Fruit fly (Drosophila melanogaster) whole organism, embryonic: ENCODE results near the gene CG12592.

Experiments used
- Adf1 ChIP-seq: fragments of 200-800 bp; sonication (Bioruptor generic); IDR thresholded peaks from 2 replicates; pipeline ENCODE4 v1.3.6; 2022; ENCODE audit warnings: missing biosample characterization, missing genetic modification characterization
- BtbVII ChIP-seq: fragments of 200-800 bp; sonication (Bioruptor generic); optimal IDR thresholded peaks from 3 replicates; lab custom pipeline; 2017; ENCODE audit warnings: missing biosample characterization, mild to moderate bottlenecking, missing genetic modification characterization
- CG10431 ChIP-seq: fragments of 200-800 bp; sonication (Bioruptor generic); optimal IDR thresholded peaks from 3 replicates; lab custom pipeline; 2018; ENCODE audit warnings: missing biosample characterization, mild to moderate bottlenecking, missing genetic modification characterization
- CG11085 ChIP-seq: fragments of 200-800 bp; sonication (Bioruptor generic); IDR thresholded peaks from 2 replicates; pipeline ENCODE4 v1.3.6; 2022; ENCODE audit warnings: missing biosample characterization, missing genetic modification characterization
- CG11504 ChIP-seq: fragments of 200-800 bp; sonication (Bioruptor generic); optimal IDR thresholded peaks from 3 replicates; lab custom pipeline; 2019; ENCODE audit warnings: missing biosample characterization, mild to moderate bottlenecking, missing genetic modification characterization, moderate library complexity
- CG12071 ChIP-seq: fragments of 200-800 bp; sonication (Bioruptor generic); optimal IDR thresholded peaks from 3 replicates; lab custom pipeline; 2018; ENCODE audit warnings: missing biosample characterization, mild to moderate bottlenecking, missing genetic modification characterization
- CG14014 ChIP-seq: fragments of 200-800 bp; sonication (Bioruptor generic); IDR thresholded peaks from 2 replicates; pipeline ENCODE4 v1.3.6; 2022; ENCODE audit warnings: missing biosample characterization, missing genetic modification characterization
- CG14667 ChIP-seq: fragments of 200-800 bp; sonication (Bioruptor generic); IDR thresholded peaks from 2 replicates; pipeline ENCODE4 v1.3.6; 2022; ENCODE audit warnings: missing biosample characterization, missing genetic modification characterization
- CG16813 ChIP-seq: fragments of 200-800 bp; sonication (Bioruptor generic); IDR thresholded peaks from 3 replicates; pipeline ENCODE4 v1.3.6; 2022; ENCODE audit warnings: missing biosample characterization, missing genetic modification characterization; ENCODE audit not compliant: partially characterized antibody
- CG2199 ChIP-seq: fragments of 200-800 bp; sonication (Bioruptor generic); IDR thresholded peaks from 3 replicates; pipeline ENCODE4 v1.3.6; 2022; ENCODE audit warnings: missing biosample characterization, missing genetic modification characterization
- CG30403 ChIP-seq: fragments of 200-800 bp; sonication (Bioruptor generic); optimal IDR thresholded peaks from 3 replicates; lab custom pipeline; 2016; ENCODE audit warnings: missing biosample characterization, missing genetic modification characterization
- CG31441 ChIP-seq: fragments of 200-800 bp; sonication (Bioruptor generic); IDR thresholded peaks from 2 replicates; pipeline ENCODE4 v1.3.6; 2022; ENCODE audit warnings: missing biosample characterization, missing genetic modification characterization
- CG3726 ChIP-seq: fragments of 200-800 bp; sonication (Bioruptor generic); IDR thresholded peaks from 3 replicates; pipeline ENCODE4, ENCODE4 v1.3.6; 2022; ENCODE audit warnings: missing biosample characterization, missing genetic modification characterization
- CG42726 ChIP-seq: fragments of 200-800 bp; sonication (Bioruptor generic); IDR thresholded peaks from 2 replicates; pipeline ENCODE4 v1.3.6; 2022; ENCODE audit warnings: missing biosample characterization, missing genetic modification characterization; ENCODE audit not compliant: partially characterized antibody
- CG4282 ChIP-seq: fragments of 200-800 bp; sonication (Bioruptor generic); optimal IDR thresholded peaks from 2 replicates; lab custom pipeline; 2016; ENCODE audit warnings: missing biosample characterization, missing genetic modification characterization
- CG4360 ChIP-seq: fragments of 200-800 bp; sonication (Bioruptor generic); IDR thresholded peaks from 2 replicates; pipeline ENCODE4 v1.3.6; 2022; ENCODE audit warnings: missing biosample characterization, missing genetic modification characterization
- CG6813 ChIP-seq: fragments of 200-800 bp; sonication (Bioruptor generic); optimal IDR thresholded peaks from 2 replicates; lab custom pipeline; 2017; ENCODE audit warnings: missing biosample characterization, missing genetic modification characterization, mild to moderate bottlenecking, moderate library complexity, missing genetic modification reagents
- CG7987 ChIP-seq: fragments of 200-800 bp; sonication (Bioruptor generic); optimal IDR thresholded peaks from 2 replicates; lab custom pipeline; 2018; ENCODE audit warnings: missing biosample characterization, mild to moderate bottlenecking, missing genetic modification characterization, moderate library complexity
- CG8359 ChIP-seq: fragments of 200-800 bp; sonication (Bioruptor generic); optimal IDR thresholded peaks from 2 replicates; lab custom pipeline; 2017; ENCODE audit warnings: missing biosample characterization, mild to moderate bottlenecking, missing genetic modification characterization, borderline replicate concordance
- Camta ChIP-seq: fragments of 200-800 bp; sonication (Bioruptor generic); optimal IDR thresholded peaks from 2 replicates; lab custom pipeline; 2016; ENCODE audit warnings: missing biosample characterization, missing genetic modification characterization
- Dbx ChIP-seq: fragments of 200-800 bp; sonication (Bioruptor generic); IDR thresholded peaks from 3 replicates; pipeline ENCODE4 v1.3.6; 2022; ENCODE audit warnings: missing biosample characterization, missing genetic modification characterization
- Deaf1 ChIP-seq: fragments of 200-800 bp; optimal IDR thresholded peaks from 3 replicates; lab custom pipeline; 2019; ENCODE audit warnings: missing biosample characterization, mild to moderate bottlenecking, missing genetic modification characterization, moderate library complexity
- Dll ChIP-seq: fragments of 200-800 bp; sonication (Bioruptor generic); IDR thresholded peaks from 4 replicates; pipeline ENCODE4 v1.3.6; 2022; ENCODE audit warnings: missing biosample characterization, missing genetic modification characterization; ENCODE audit not compliant: partially characterized antibody
- Drgx ChIP-seq: fragments of 200-800 bp; sonication (Bioruptor generic); IDR thresholded peaks from 2 replicates; pipeline ENCODE4 v1.3.6; 2022; ENCODE audit warnings: missing biosample characterization, missing genetic modification characterization
- Fer3 ChIP-seq: fragments of 200-800 bp; sonication (Bioruptor generic); optimal IDR thresholded peaks from 2 replicates; lab custom pipeline; 2018; ENCODE audit warnings: missing biosample characterization, mild to moderate bottlenecking, missing genetic modification characterization, moderate library complexity
- Hey ChIP-seq: fragments of 200-800 bp; sonication (Bioruptor generic); optimal IDR thresholded peaks from 3 replicates; lab custom pipeline; 2018; ENCODE audit warnings: missing biosample characterization, mild to moderate bottlenecking, missing genetic modification characterization
- Hr3 ChIP-seq: fragments of 200-800 bp; sonication (Bioruptor generic); optimal IDR thresholded peaks from 3 replicates; lab custom pipeline; 2016; ENCODE audit warnings: missing biosample characterization, missing genetic modification characterization
- Kr ChIP-seq: fragments of 200-800 bp; sonication (Bioruptor generic); optimal IDR thresholded peaks from 2 replicates; lab custom pipeline; 2017; ENCODE audit warnings: missing biosample characterization, mild to moderate bottlenecking, missing genetic modification characterization
- Lhr ChIP-seq: fragments of 200-800 bp; sonication (Bioruptor generic); optimal IDR thresholded peaks from 3 replicates; lab custom pipeline; 2017; ENCODE audit warnings: mild to moderate bottlenecking, missing biosample characterization, missing genetic modification reagents, missing genetic modification characterization
- Lim3 ChIP-seq: fragments of 200-800 bp; sonication (Bioruptor generic); IDR thresholded peaks from 2 replicates; pipeline ENCODE4 v1.3.6; 2022; ENCODE audit warnings: missing biosample characterization, missing genetic modification characterization
- NC2β ChIP-seq: fragments of 200-800 bp; sonication (Bioruptor generic); optimal IDR thresholded peaks from 2 replicates; lab custom pipeline; 2016; ENCODE audit warnings: missing biosample characterization, missing genetic modification characterization
- NfI ChIP-seq: fragments of 200-800 bp; sonication (Bioruptor generic); optimal IDR thresholded peaks from 3 replicates; lab custom pipeline; 2018; ENCODE audit warnings: missing biosample characterization, mild to moderate bottlenecking, missing genetic modification characterization, moderate library complexity
- Poxn ChIP-seq: fragments of 200-800 bp; sonication (Bioruptor generic); IDR thresholded peaks from 2 replicates; pipeline ENCODE4 v1.3.6; 2022; ENCODE audit warnings: missing biosample characterization, missing genetic modification characterization
- Tbp ChIP-seq: fragments of >200 bp; optimal IDR thresholded peaks from 2 replicates; lab custom pipeline; 2018; ENCODE audit warnings: missing biosample characterization, missing genetic modification characterization
- cato ChIP-seq: fragments of 200-800 bp; sonication (Bioruptor generic); optimal IDR thresholded peaks from 2 replicates; lab custom pipeline; 2016; ENCODE audit warnings: missing biosample characterization, missing genetic modification characterization, borderline replicate concordance
- chif ChIP-seq, 2 experiments: fragments of 200-800 bp; sonication (Bioruptor generic); optimal IDR thresholded peaks; 3 replicates each; lab custom pipeline; 2016; ENCODE audit warnings: missing biosample characterization in 2 of 2, missing genetic modification characterization in 2 of 2
- cwo ChIP-seq: fragments of 200-800 bp; sonication (Bioruptor generic); optimal IDR thresholded peaks from 3 replicates; lab custom pipeline; 2017; ENCODE audit warnings: missing biosample characterization, missing genetic modification characterization, mild to moderate bottlenecking, moderate library complexity, missing genetic modification reagents
- dpn ChIP-seq, 2 experiments: fragments of 200-800 bp; sonication (Bioruptor generic); optimal IDR thresholded peaks; 3 replicates each; lab custom pipeline; 2016; ENCODE audit warnings: missing biosample characterization in 2 of 2, missing genetic modification characterization in 2 of 2
- en ChIP-seq: fragments of 200-800 bp; sonication (Bioruptor generic); optimal IDR thresholded peaks from 2 replicates; lab custom pipeline; 2016; ENCODE audit warnings: missing biosample characterization, missing genetic modification characterization
- eve ChIP-seq, 2 experiments: fragments of >200 bp; optimal IDR thresholded peaks; 2 replicates each; lab custom pipeline; 2017; ENCODE audit warnings: missing biosample characterization in 2 of 2, missing genetic modification characterization in 2 of 2
- fu2 ChIP-seq: fragments of 200-800 bp; sonication (Bioruptor generic); optimal IDR thresholded peaks from 2 replicates; lab custom pipeline; 2016; ENCODE audit warnings: missing biosample characterization, missing genetic modification characterization
- grn ChIP-seq: fragments of 200-800 bp; sonication (Bioruptor generic); optimal IDR thresholded peaks from 3 replicates; lab custom pipeline; 2017; ENCODE audit warnings: missing biosample characterization, missing genetic modification characterization
- kah ChIP-seq: fragments of 200-800 bp; sonication (Bioruptor generic); optimal IDR thresholded peaks from 2 replicates; lab custom pipeline; 2018; ENCODE audit warnings: missing biosample characterization, mild to moderate bottlenecking, missing genetic modification characterization
- kni ChIP-seq: fragments of 200-800 bp; sonication (Bioruptor generic); optimal IDR thresholded peaks from 3 replicates; lab custom pipeline; 2017; ENCODE audit warnings: mild to moderate bottlenecking, missing biosample characterization, missing genetic modification reagents, missing genetic modification characterization
- nom ChIP-seq: fragments of 200-800 bp; sonication (Bioruptor generic); optimal IDR thresholded peaks from 2 replicates; lab custom pipeline; 2017; ENCODE audit warnings: missing biosample characterization, missing genetic modification characterization, mild to moderate bottlenecking, moderate library complexity, missing genetic modification reagents
- pita ChIP-seq: fragments of 200-800 bp; sonication (Bioruptor generic); optimal IDR thresholded peaks from 2 replicates; lab custom pipeline; 2017; ENCODE audit warnings: missing biosample characterization, mild to moderate bottlenecking, missing genetic modification characterization
- ro ChIP-seq: fragments of 200-800 bp; sonication (Bioruptor generic); IDR thresholded peaks from 2 replicates; pipeline ENCODE4 v1.3.6; 2022; ENCODE audit warnings: missing biosample characterization, missing genetic modification characterization
- sna ChIP-seq: fragments of 200-800 bp; sonication (Bioruptor generic); IDR thresholded peaks from 2 replicates; pipeline ENCODE4 v1.3.6; 2022; ENCODE audit warnings: missing biosample characterization, missing genetic modification characterization; ENCODE audit not compliant: partially characterized antibody
- stc ChIP-seq: fragments of 200-800 bp; sonication (Bioruptor generic); IDR thresholded peaks from 2 replicates; pipeline ENCODE4 v1.3.6; 2022; ENCODE audit warnings: missing biosample characterization, missing genetic modification characterization
- ttk ChIP-seq: fragments of 200-800 bp; sonication (Bioruptor generic); IDR thresholded peaks from 2 replicates; pipeline ENCODE4 v2.1.2; 2022; ENCODE audit warnings: missing biosample characterization, missing genetic modification characterization
- tup ChIP-seq: fragments of 200-800 bp; sonication (Bioruptor generic); optimal IDR thresholded peaks from 2 replicates; lab custom pipeline; 2016; ENCODE audit warnings: missing biosample characterization, mild to moderate bottlenecking, missing genetic modification characterization, moderate library complexity
- wor ChIP-seq: fragments of 200-800 bp; sonication (Bioruptor generic); IDR thresholded peaks from 2 replicates; pipeline ENCODE4 v1.3.6; 2022; ENCODE audit warnings: missing biosample characterization, missing genetic modification characterization

The CG12592 gene

dm6 chr3R:10357364-10357676 is 19.2 kb downstream of the CG12592 start (continued):
- no peak for TF ChIP-seq cato
- TF ChIP-seq Lim3 (GFP tag; lab: Robert Waterston, UW): no peak
- no peak for TF ChIP-seq CG14667 (GFP tag; lab: Robert Waterston, UW)
- TF ChIP-seq CG14014 (GFP tag; lab: Robert Waterston, UW): no peak
- no peak for TF ChIP-seq tup (GFP tag; lab: Kevin White, UChicago)
- peak; percentile 15 for TF ChIP-seq nom (GFP tag; lab: Kevin White, UChicago)
- no peak for TF ChIP-seq CG30403 (GFP tag; lab: Kevin White, UChicago)
- no peak for TF ChIP-seq Lhr (GFP tag; lab: Kevin White, UChicago)
- no peak for TF ChIP-seq grn (GFP tag; lab: Kevin White, UChicago)
- TF ChIP-seq CG2199 (GFP tag; lab: Robert Waterston, UW): 0 out of 3 replicates have a peak, but pooled peaks have one; percentile 81
- no peak for TF ChIP-seq cwo (GFP tag; lab: Kevin White, UChicago)
- no peak for TF ChIP-seq BtbVII (GFP tag; lab: Kevin White, UChicago)
- no peak for TF ChIP-seq dpn (GFP tag; optimal IDR thresholded peaks at IDR 0.05; lab: Kevin White, UChicago)
- no peak for TF ChIP-seq en (GFP tag; lab: Kevin White, UChicago)
- TF ChIP-seq NfI (GFP tag; lab: Kevin White, UChicago): no peak
- no peak for TF ChIP-seq chif (GFP tag; optimal IDR thresholded peaks at IDR 0.05; lab: Kevin White, UChicago)
- no peak for TF ChIP-seq Deaf1 (tag; lab: Kevin White, UChicago)
- TF ChIP-seq Dll (GFP tag; lab: Robert Waterston, UW): no peak
- peak; percentile 94 for TF ChIP-seq CG10431 (GFP tag; lab: Kevin White, UChicago)
- TF ChIP-seq NC2β: no peak
- TF ChIP-seq sna (GFP tag; lab: Robert Waterston, UW): no peak
- TF ChIP-seq Hr3 (GFP tag; lab: Kevin White, UChicago): no peak
- TF ChIP-seq Kr: no peak
- peak; percentile 90 for TF ChIP-seq CG11504
- TF ChIP-seq CG7987 (GFP tag; lab: Kevin White, UChicago): no peak
- no peak for TF ChIP-seq eve (GFP tag; optimal IDR thresholded peaks at IDR 0.05; lab: Kevin White, UChicago)
- no peak for TF ChIP-seq Poxn
- no peak for TF ChIP-seq CG4282 (GFP tag; lab: Kevin White, UChicago)
- no peak for TF ChIP-seq fu2
- TF ChIP-seq CG3726 (GFP tag; lab: Robert Waterston, UW): no peak
- TF ChIP-seq CG31441 (GFP tag; lab: Robert Waterston, UW): no peak
- no peak for TF ChIP-seq Camta (GFP tag; lab: Kevin White, UChicago)
- no peak for TF ChIP-seq Hey
- TF ChIP-seq CG42726 (GFP tag; lab: Robert Waterston, UW): no peak
- TF ChIP-seq Tbp: no peak
- TF ChIP-seq CG6813 (GFP tag; lab: Kevin White, UChicago): no peak
- peak; percentile 47 for TF ChIP-seq pita (GFP tag; lab: Kevin White, UChicago)
- TF ChIP-seq ttk: no peak
- TF ChIP-seq Drgx (GFP tag; lab: Robert Waterston, UW): no peak
- TF ChIP-seq kah (GFP tag; lab: Kevin White, UChicago): no peak
- peak; percentile 43 for TF ChIP-seq kni (GFP tag; lab: Kevin White, UChicago)
- TF ChIP-seq CG16813 (GFP tag; lab: Robert Waterston, UW): no peak
- TF ChIP-seq CG4360 (GFP tag; lab: Robert Waterston, UW): peak; percentile 99
- no peak for TF ChIP-seq Dbx (GFP tag; lab: Robert Waterston, UW)
- no peak for TF ChIP-seq CG12071 (GFP tag; lab: Kevin White, UChicago)
- TF ChIP-seq Fer3 (tag; lab: Kevin White, UChicago): no peak
- no peak for TF ChIP-seq Adf1
- TF ChIP-seq CG8359 (GFP tag; lab: Kevin White, UChicago): no peak
- TF ChIP-seq stc (GFP tag; lab: Robert Waterston, UW): no peak
- TF ChIP-seq CG11085: no peak
- TF ChIP-seq ro (GFP tag; lab: Robert Waterston, UW): no peak
- TF ChIP-seq wor (GFP tag; lab: Robert Waterston, UW): no peak
